Worm (Caenorhabditis elegans) whole organism, L4 larva: Measurements from ENCODE around the gene hlh-26.

Source experiments
- D1046.2 ChIP-seq: fragments of 200-800 bp; sonication (Bioruptor generic); IDR thresholded peaks from 2 replicates; pipeline ENCODE4 v1.3.6; 2022; ENCODE audit warnings: missing genetic modification characterization, missing compliant biosample characterization
- F10B5.3 ChIP-seq: sonication (generic microtip); optimal IDR thresholded peaks from 2 replicates; lab custom pipeline; 2016; ENCODE audit warnings: mild to moderate bottlenecking, missing genetic modification characterization, missing compliant biosample characterization
- F44E2.7 ChIP-seq: fragments of 200-800 bp; sonication (Bioruptor generic); IDR thresholded peaks from 2 replicates; pipeline ENCODE4 v2.1.2; 2022; ENCODE audit warnings: missing genetic modification characterization, missing compliant biosample characterization
- F49E8.2 ChIP-seq: sonication (generic microtip); optimal IDR thresholded peaks from 2 replicates; lab custom pipeline; 2016; ENCODE audit warnings: missing compliant biosample characterization, mild to moderate bottlenecking, missing genetic modification characterization, borderline replicate concordance
- T20F7.1 ChIP-seq: fragments of 200-800 bp; sonication (Bioruptor generic); optimal IDR thresholded peaks from 2 replicates; lab custom pipeline; 2018; ENCODE audit warnings: mild to moderate bottlenecking, missing genetic modification characterization, missing compliant biosample characterization
- T26A8.4 ChIP-seq: fragments of 200-800 bp; sonication (Bioruptor generic); IDR thresholded peaks from 2 replicates; pipeline ENCODE4 v1.3.6; 2022; ENCODE audit warnings: missing genetic modification characterization, missing compliant biosample characterization
- Y48G9A.11 ChIP-seq: fragments of 200-800 bp; sonication (Bioruptor generic); IDR thresholded peaks from 2 replicates; pipeline ENCODE4 v1.3.6; 2022; ENCODE audit warnings: missing genetic modification reagents, missing genetic modification characterization, missing compliant biosample characterization
- Y75B8A.6 ChIP-seq: fragments of 200-800 bp; sonication (Bioruptor generic); IDR thresholded peaks from 2 replicates; pipeline ENCODE4 v1.3.6; 2022; ENCODE audit warnings: missing genetic modification reagents, missing genetic modification characterization, missing compliant biosample characterization
- ZK337.2 ChIP-seq: fragments of 200-800 bp; sonication (Bioruptor generic); IDR thresholded peaks from 2 replicates; pipeline ENCODE4 v1.3.6; 2022; ENCODE audit warnings: missing genetic modification reagents, missing genetic modification characterization, missing compliant biosample characterization
- aly-2 ChIP-seq: sonication (generic microtip); optimal IDR thresholded peaks from 2 replicates; lab custom pipeline; 2018; ENCODE audit warnings: missing biosample characterization, missing genetic modification characterization
- ama-1 ChIP-seq: fragments of 150-350 bp; optimal IDR thresholded peaks from 2 replicates; lab custom pipeline; 2014; ENCODE audit warnings: inconsistent platforms, mixed read lengths
- arid-1 ChIP-seq: fragments of 200-800 bp; sonication (Bioruptor generic); conservative IDR thresholded peaks from 2 replicates; pipeline ENCODE4 v1.3.6; 2022; ENCODE audit warnings: missing genetic modification reagents, missing genetic modification characterization, missing compliant biosample characterization
- ceh-20 ChIP-seq: fragments of 200-800 bp; sonication (Bioruptor generic); IDR thresholded peaks from 2 replicates; pipeline ENCODE4 v1.3.6; 2022; ENCODE audit warnings: missing genetic modification reagents, missing genetic modification characterization, missing compliant biosample characterization
- ceh-32 ChIP-seq: sonication (generic microtip); optimal IDR thresholded peaks from 2 replicates; lab custom pipeline; 2016; ENCODE audit warnings: mild to moderate bottlenecking, missing genetic modification characterization, missing compliant biosample characterization; ENCODE audit not compliant: poor library complexity
- ceh-62 ChIP-seq: sonication (generic microtip); optimal IDR thresholded peaks from 2 replicates; lab custom pipeline; 2017; ENCODE audit warnings: missing biosample characterization, missing genetic modification characterization
- daf-12 ChIP-seq: fragments of 150-350 bp; optimal IDR thresholded peaks from 2 replicates; lab custom pipeline; 2014; ENCODE audit warnings: missing biosample characterization, missing genetic modification reagents, missing genetic modification characterization
- daf-16 ChIP-seq, 3 experiments: sonication (generic microtip); optimal IDR thresholded peaks; 2 replicates each; lab custom pipeline; 2016 to 2017; ENCODE audit warnings: missing genetic modification characterization in 3 of 3, missing genetic modification reagents in 3 of 3, mild to moderate bottlenecking in 2 of 3, missing compliant biosample characterization in 2 of 3, missing biosample characterization in 1 of 3, moderate library complexity in 1 of 3
- daf-19 ChIP-seq: fragments of 200-800 bp; sonication (Bioruptor generic); conservative IDR thresholded peaks from 2 replicates; pipeline ENCODE4 v1.3.6; 2022; ENCODE audit warnings: missing genetic modification characterization, missing compliant biosample characterization
- dmd-9 ChIP-seq: fragments of 200-800 bp; sonication (Bioruptor generic); IDR thresholded peaks from 2 replicates; pipeline ENCODE4 v1.3.6; 2022; ENCODE audit warnings: missing genetic modification reagents, missing genetic modification characterization, missing compliant biosample characterization
- duxl-1 ChIP-seq: sonication (generic microtip); optimal IDR thresholded peaks from 2 replicates; lab custom pipeline; 2016; ENCODE audit warnings: mild to moderate bottlenecking, missing genetic modification characterization, moderate library complexity, missing compliant biosample characterization; ENCODE audit not compliant: poor library complexity
- egl-43 ChIP-seq: fragments of 200-800 bp; sonication (Bioruptor generic); IDR thresholded peaks from 2 replicates; pipeline ENCODE4 v1.3.6; 2022; ENCODE audit warnings: missing genetic modification reagents, missing genetic modification characterization, missing compliant biosample characterization
- fos-1 ChIP-seq: fragments of 150-350 bp; optimal IDR thresholded peaks from 2 replicates; lab custom pipeline; 2014; ENCODE audit warnings: missing biosample characterization, missing genetic modification characterization
- hif-1 ChIP-seq, 2 experiments: sonication (generic microtip); optimal IDR thresholded peaks; 2 replicates each; lab custom pipeline; 2016 to 2017; ENCODE audit warnings: missing compliant biosample characterization in 2 of 2, missing genetic modification characterization in 2 of 2, missing genetic modification reagents in 2 of 2, missing genotype in 2 of 2, mild to moderate bottlenecking in 1 of 2
- hlh-11 ChIP-seq: fragments of 200-800 bp; sonication (Bioruptor generic); optimal IDR thresholded peaks from 2 replicates; lab custom pipeline; 2018; ENCODE audit warnings: mild to moderate bottlenecking, missing genetic modification characterization, missing compliant biosample characterization
- hmg-1.1 ChIP-seq: fragments of 200-800 bp; sonication (Bioruptor generic); IDR thresholded peaks from 2 replicates; pipeline ENCODE4 v1.3.6; 2022; ENCODE audit warnings: missing genetic modification reagents, missing genetic modification characterization, missing compliant biosample characterization
- lim-7 ChIP-seq: fragments of 200-800 bp; sonication (Bioruptor generic); IDR thresholded peaks from 2 replicates; pipeline ENCODE4 v1.3.6; 2022; ENCODE audit warnings: missing genetic modification characterization, missing compliant biosample characterization
- lin-1 ChIP-seq: fragments of 200-800 bp; sonication (Bioruptor generic); IDR thresholded peaks from 2 replicates; pipeline ENCODE4 v1.3.6; 2022; ENCODE audit warnings: missing genetic modification reagents, missing genetic modification characterization, missing compliant biosample characterization
- lin-13 ChIP-seq: fragments of 150-350 bp; optimal IDR thresholded peaks from 2 replicates; lab custom pipeline; 2014; ENCODE audit warnings: missing biosample characterization, missing genetic modification reagents, missing genetic modification characterization
- lin-15B ChIP-seq: fragments of 150-350 bp; sonication (generic microtip); optimal IDR thresholded peaks from 3 replicates; lab custom pipeline; 2014; ENCODE audit warnings: missing biosample characterization, missing genetic modification characterization
- lin-29 ChIP-seq: fragments of 200-800 bp; sonication (Bioruptor generic); IDR thresholded peaks from 2 replicates; pipeline ENCODE4 v1.3.6; 2022; ENCODE audit warnings: missing genetic modification reagents, missing genetic modification characterization, missing compliant biosample characterization
- lin-38 ChIP-seq: fragments of 200-800 bp; sonication (Bioruptor generic); IDR thresholded peaks from 2 replicates; pipeline ENCODE4 v1.3.6; 2022; ENCODE audit warnings: missing genetic modification reagents, missing genetic modification characterization, missing compliant biosample characterization
- lin-39 ChIP-seq: fragments of 150-350 bp; optimal IDR thresholded peaks from 2 replicates; lab custom pipeline; 2014; ENCODE audit warnings: missing biosample characterization, missing genetic modification reagents, missing genetic modification characterization
- lsy-2 ChIP-seq, 2 experiments: fragments of 150-350 bp in 1 of 2; sonication (generic microtip) in 1 of 2; optimal IDR thresholded peaks; 2 replicates each; lab custom pipeline; 2014 to 2017; ENCODE audit warnings: missing biosample characterization in 2 of 2, missing genetic modification characterization in 2 of 2
- madf-5 ChIP-seq, 2 experiments: fragments of 200-800 bp; sonication (Bioruptor generic); IDR thresholded peaks; 2 replicates each; pipeline ENCODE4 v1.3.6; 2022; ENCODE audit warnings: missing compliant biosample characterization in 2 of 2, missing genetic modification characterization in 2 of 2
- mdt-29 ChIP-seq: fragments of 200-800 bp; sonication (Bioruptor generic); IDR thresholded peaks from 2 replicates; pipeline ENCODE4 v1.3.6; 2022; ENCODE audit warnings: missing genetic modification reagents, missing genetic modification characterization, missing compliant biosample characterization
- mxl-2 ChIP-seq: fragments of 200-800 bp; sonication (Bioruptor generic); conservative IDR thresholded peaks from 2 replicates; pipeline ENCODE4 v1.3.6; 2022; ENCODE audit warnings: missing genetic modification reagents, missing genetic modification characterization, missing compliant biosample characterization
- nhr-237 ChIP-seq: sonication (generic microtip); optimal IDR thresholded peaks from 2 replicates; lab custom pipeline; 2017; ENCODE audit warnings: missing biosample characterization, missing genetic modification characterization
- nhr-28 ChIP-seq: fragments of 150-350 bp; optimal IDR thresholded peaks from 2 replicates; lab custom pipeline; 2014; ENCODE audit warnings: missing biosample characterization, missing genetic modification characterization
- nhr-41 ChIP-seq: fragments of 200-800 bp; sonication (Bioruptor generic); IDR thresholded peaks from 2 replicates; pipeline ENCODE4 v1.3.6; 2022; ENCODE audit warnings: missing genetic modification reagents, missing genetic modification characterization, missing compliant biosample characterization
- nhr-42 ChIP-seq: fragments of 200-800 bp; sonication (Bioruptor generic); IDR thresholded peaks from 2 replicates; pipeline ENCODE4 v1.3.6; 2022; ENCODE audit warnings: missing genetic modification characterization, missing compliant biosample characterization
- nhr-48 ChIP-seq: sonication (generic microtip); optimal IDR thresholded peaks from 2 replicates; lab custom pipeline; 2016; ENCODE audit warnings: mild to moderate bottlenecking, missing genetic modification characterization, missing compliant biosample characterization
- php-3 ChIP-seq: fragments of 200-800 bp; sonication (Bioruptor generic); IDR thresholded peaks from 2 replicates; pipeline ENCODE4 v1.3.6; 2022; ENCODE audit warnings: missing genetic modification reagents, missing genetic modification characterization, missing compliant biosample characterization
- snpc-1.2 ChIP-seq: fragments of 200-800 bp; sonication (Bioruptor generic); IDR thresholded peaks from 2 replicates; pipeline ENCODE4 v1.3.6; 2022; ENCODE audit warnings: missing genetic modification reagents, missing genetic modification characterization, missing compliant biosample characterization
- tra-1 ChIP-seq: fragments of 200-800 bp; sonication (Bioruptor generic); IDR thresholded peaks from 2 replicates; pipeline ENCODE4 v1.3.6; 2022; ENCODE audit warnings: missing genetic modification reagents, missing genetic modification characterization, missing compliant biosample characterization
- unc-130 ChIP-seq: sonication (generic microtip); optimal IDR thresholded peaks from 2 replicates; lab custom pipeline; 2016; ENCODE audit warnings: missing genetic modification reagents, missing genetic modification characterization, missing compliant biosample characterization
- unc-62 ChIP-seq, 3 experiments: fragments of 150-350 bp in 1 of 3; sonication (generic microtip); optimal IDR thresholded peaks in 2 of 3; peaks in 1 of 3; 1 replicate in 1 of 3; 2 replicates in 2 of 3; lab custom pipeline; 2014 to 2017; ENCODE audit warnings: missing biosample characterization in 3 of 3, missing genetic modification characterization in 3 of 3, missing genetic modification reagents in 3 of 3, missing genotype in 1 of 3
- zag-1 ChIP-seq: fragments of 150-350 bp; optimal IDR thresholded peaks from 2 replicates; lab custom pipeline; 2014; ENCODE audit warnings: missing biosample characterization, missing genetic modification characterization
- zfp-2 ChIP-seq: sonication (generic microtip); optimal IDR thresholded peaks from 2 replicates; lab custom pipeline; 2016; ENCODE audit warnings: mild to moderate bottlenecking, missing genetic modification characterization, missing compliant biosample characterization
- zfp-3 ChIP-seq: fragments of 200-800 bp; sonication (Bioruptor generic); conservative IDR thresholded peaks from 2 replicates; pipeline ENCODE4 v1.3.6; 2022; ENCODE audit warnings: missing genetic modification reagents, missing genetic modification characterization, missing compliant biosample characterization
- zip-11 ChIP-seq: fragments of 200-800 bp; sonication (Bioruptor generic); IDR thresholded peaks from 2 replicates; pipeline ENCODE4 v1.3.6; 2022; ENCODE audit warnings: missing genetic modification characterization, missing compliant biosample characterization
- ztf-7 ChIP-seq: fragments of 150-350 bp; optimal IDR thresholded peaks from 2 replicates; lab custom pipeline; 2014; ENCODE audit warnings: missing biosample characterization, missing genetic modification characterization

hlh-26 gene

DNA sequence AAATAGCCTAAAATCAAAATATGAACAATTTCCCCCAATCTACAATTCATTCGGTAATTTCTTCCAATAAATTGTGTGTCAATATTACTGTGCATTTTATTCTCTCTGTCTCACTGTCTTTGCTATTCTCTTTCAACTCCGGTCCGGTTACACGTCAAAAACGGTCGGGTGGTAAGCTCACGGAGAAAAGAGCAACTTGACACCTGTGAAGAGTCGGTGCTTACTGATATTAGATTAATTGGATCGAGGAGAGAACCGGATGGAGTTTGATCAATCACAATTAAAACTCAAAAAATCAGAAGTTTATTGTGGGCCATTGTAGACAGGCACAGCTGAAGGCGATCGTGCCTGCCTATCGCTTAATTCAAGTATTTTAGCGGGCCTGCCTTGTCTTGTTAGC lies 41.4 kb upstream of the hlh-26 start (continued):
- TF ChIP-seq ceh-32 (tag; lab: Kevin White, UChicago) (no peak), unc-62 (GFP tag; optimal IDR thresholded peaks at IDR 0.05 in 1 of 2; lab: Kevin White, UChicago) (no peak), unc-62 (tag; optimal IDR thresholded peaks at IDR 0.05; lab: Kevin White, UChicago) (no peak), ztf-7 (tag; lab: Kevin White, UChicago) (no peak), unc-130 (no peak), Y48G9A.11 (GFP tag; lab: Robert Waterston, UW) (no peak), zip-11 (GFP tag; lab: Robert Waterston, UW) (no peak), php-3 (no peak), lin-15B (tag; lab: Kevin White, UChicago) (no peak), F10B5.3 (tag; lab: Kevin White, UChicago) (no peak), tra-1 (GFP tag; lab: Robert Waterston, UW) (peak; percentile 21; the same call in 1 of the 2 replicates), zfp-3 (GFP tag; lab: Robert Waterston, UW) (peak; percentile 83; the same call in 1 of the 2 replicates), nhr-28 (no peak), lin-29 (no peak), lsy-2 (tag; optimal IDR thresholded peaks at IDR 0.05; lab: Kevin White, UChicago) (peak in 1 of 2 experiments; percentile 30), lin-38 (GFP tag; lab: Robert Waterston, UW) (peak; percentile 28), egl-43 (GFP tag; lab: Robert Waterston, UW) (no peak), hif-1 (tag; optimal IDR thresholded peaks at IDR 0.05; lab: Kevin White, UChicago) (no peak), lim-7 (GFP tag; lab: Robert Waterston, UW) (no peak), nhr-237 (no peak), nhr-48 (tag; lab: Kevin White, UChicago) (no peak), mxl-2 (GFP tag; lab: Robert Waterston, UW) (no peak), ceh-20 (GFP tag; lab: Robert Waterston, UW) (no peak), Y75B8A.6 (GFP tag; lab: Robert Waterston, UW) (0 out of 2 replicates have a peak, but pooled peaks have one; percentile 24), ZK337.2 (GFP tag; lab: Robert Waterston, UW) (no peak), ceh-62 (no peak), dmd-9 (no peak), aly-2 (tag; lab: Kevin White, UChicago) (no peak), fos-1 (no peak), madf-5 (GFP tag; IDR thresholded peaks at IDR 0.05; lab: Robert Waterston, UW) (no peak), lin-39 (tag; lab: Kevin White, UChicago) (no peak), F44E2.7 (GFP tag; lab: Robert Waterston, UW) (no peak), daf-16 (GFP tag; optimal IDR thresholded peaks at IDR 0.05; lab: Kevin White, UChicago) (peak in 1 of 2 experiments; percentile 24), daf-16 (tag; optimal IDR thresholded peaks at IDR 0.05; lab: Kevin White, UChicago) (no peak), T26A8.4 (GFP tag; lab: Robert Waterston, UW) (peak; percentile 60; the same call in 1 of the 2 replicates), daf-12 (tag; lab: Kevin White, UChicago) (no peak), T20F7.1 (GFP tag; lab: Kevin White, UChicago) (peak; percentile 2), lin-1 (GFP tag; lab: Robert Waterston, UW) (no peak), D1046.2 (no peak), mdt-29 (GFP tag; lab: Robert Waterston, UW) (0 out of 2 replicates have a peak, but pooled peaks have one; percentile 7), ama-1 (lab: Kevin White, UChicago) (no peak), snpc-1.2 (no peak), F49E8.2 (tag; lab: Kevin White, UChicago) (no peak), duxl-1 (tag; lab: Kevin White, UChicago) (no peak), hlh-11 (tag; lab: Kevin White, UChicago) (no peak), nhr-41 (GFP tag; lab: Robert Waterston, UW) (no peak), hmg-1.1 (GFP tag; lab: Robert Waterston, UW) (no peak), lin-13 (GFP tag; lab: Kevin White, UChicago) (no peak), zfp-2 (no peak), zag-1 (tag; lab: Kevin White, UChicago) (no peak), arid-1 (no peak), daf-19 (GFP tag; lab: Robert Waterston, UW) (no peak), nhr-42 (GFP tag; lab: Robert Waterston, UW) (no peak)
